Fruit fly (Drosophila melanogaster) whole organism, pupa: ENCODE results near the gene eEF1gamma.

Source experiments
- CG10348 ChIP-seq: fragments of 200-800 bp; sonication (Bioruptor generic); IDR thresholded peaks from 2 replicates; pipeline ENCODE4 v1.3.6; 2022; ENCODE audit warnings: missing biosample characterization, missing genetic modification characterization
- CG13204 ChIP-seq: fragments of 200-800 bp; sonication (Bioruptor generic); optimal IDR thresholded peaks from 2 replicates; lab custom pipeline; 2018; ENCODE audit warnings: missing biosample characterization, mild to moderate bottlenecking, missing genetic modification characterization, moderate library complexity
- CG14655 ChIP-seq: fragments of 200-800 bp; sonication (Bioruptor generic); optimal IDR thresholded peaks from 3 replicates; lab custom pipeline; 2017; ENCODE audit warnings: mild to moderate bottlenecking, missing biosample characterization, missing genetic modification reagents, missing genetic modification characterization
- CG15710 ChIP-seq: fragments of 200-800 bp; sonication (Bioruptor generic); optimal IDR thresholded peaks from 2 replicates; lab custom pipeline; 2018; ENCODE audit warnings: missing biosample characterization, mild to moderate bottlenecking, missing genetic modification characterization, moderate library complexity
- CG4496 ChIP-seq: fragments of 200-800 bp; sonication (Bioruptor generic); IDR thresholded peaks from 3 replicates; pipeline ENCODE4 v1.3.6; 2022; ENCODE audit warnings: missing biosample characterization, missing genetic modification characterization
- CG8159 ChIP-seq: fragments of 200-800 bp; sonication (Bioruptor generic); optimal IDR thresholded peaks from 3 replicates; lab custom pipeline; 2018; ENCODE audit warnings: missing biosample characterization, mild to moderate bottlenecking, missing genetic modification characterization, moderate library complexity
- D1 ChIP-seq: fragments of 200-800 bp; sonication (Bioruptor generic); optimal IDR thresholded peaks from 2 replicates; lab custom pipeline; 2018; ENCODE audit warnings: missing biosample characterization, mild to moderate bottlenecking, missing genetic modification characterization, moderate library complexity
- EcR ChIP-seq: fragments of 200-800 bp; sonication (Bioruptor generic); optimal IDR thresholded peaks from 3 replicates; lab custom pipeline; 2019; ENCODE audit warnings: missing biosample characterization, missing genetic modification characterization, mild to moderate bottlenecking, moderate library complexity, missing genetic modification reagents
- Ets98B ChIP-seq: fragments of 200-800 bp; sonication (Bioruptor generic); IDR thresholded peaks from 2 replicates; pipeline ENCODE4 v1.3.6; 2022; ENCODE audit warnings: missing biosample characterization, missing genetic modification characterization
- Snoo ChIP-seq: fragments of 200-800 bp; sonication (Bioruptor generic); optimal IDR thresholded peaks from 3 replicates; lab custom pipeline; 2017; ENCODE audit warnings: missing biosample characterization, mild to moderate bottlenecking, missing genetic modification characterization, inconsistent platforms
- fd96Ca ChIP-seq: fragments of 200-800 bp; sonication (Bioruptor generic); IDR thresholded peaks from 3 replicates; pipeline ENCODE4 v1.3.6; 2022; ENCODE audit warnings: missing biosample characterization, missing genetic modification characterization
- gl ChIP-seq: fragments of 200-800 bp; sonication (Bioruptor generic); optimal IDR thresholded peaks from 2 replicates; lab custom pipeline; 2018; ENCODE audit warnings: missing biosample characterization, mild to moderate bottlenecking, missing genetic modification characterization

DNA sequence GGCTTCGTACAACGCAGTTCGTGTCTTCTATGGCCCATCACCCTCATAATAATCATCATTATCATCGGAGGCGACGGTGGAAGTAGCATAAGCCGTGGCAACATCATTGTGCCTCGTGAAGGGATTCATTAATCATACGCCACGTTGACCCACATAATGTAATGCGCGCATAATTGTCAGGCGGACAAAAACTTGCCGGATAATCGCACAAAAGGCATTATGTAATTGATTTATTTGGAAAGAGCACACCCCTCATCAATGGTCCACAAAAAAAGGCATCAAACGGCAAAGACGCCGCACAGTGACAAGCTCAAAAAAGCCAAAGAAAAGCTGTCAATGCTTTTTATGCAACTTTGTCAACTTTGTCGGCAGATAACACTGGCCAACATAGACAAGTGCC lies 21.7 kb upstream of the eEF1gamma start:
- TF ChIP-seq Ets98B (no peak), CG13204 (GFP tag; lab: Kevin White, UChicago) (no peak), CG14655 (GFP tag; lab: Kevin White, UChicago) (no peak), CG4496 (GFP tag; lab: Robert Waterston, UW) (no peak), CG10348 (GFP tag; lab: Robert Waterston, UW) (no peak), gl (tag; lab: Kevin White, UChicago) (no peak), fd96Ca (GFP tag; lab: Robert Waterston, UW) (no peak), D1 (tag; lab: Kevin White, UChicago) (no peak), EcR (no peak), Snoo (no peak), CG15710 (tag; lab: Kevin White, UChicago) (no peak), CG8159 (no peak)
